Fruit fly (Drosophila melanogaster): ENCODE results near the gene AOX2.

DNA sequence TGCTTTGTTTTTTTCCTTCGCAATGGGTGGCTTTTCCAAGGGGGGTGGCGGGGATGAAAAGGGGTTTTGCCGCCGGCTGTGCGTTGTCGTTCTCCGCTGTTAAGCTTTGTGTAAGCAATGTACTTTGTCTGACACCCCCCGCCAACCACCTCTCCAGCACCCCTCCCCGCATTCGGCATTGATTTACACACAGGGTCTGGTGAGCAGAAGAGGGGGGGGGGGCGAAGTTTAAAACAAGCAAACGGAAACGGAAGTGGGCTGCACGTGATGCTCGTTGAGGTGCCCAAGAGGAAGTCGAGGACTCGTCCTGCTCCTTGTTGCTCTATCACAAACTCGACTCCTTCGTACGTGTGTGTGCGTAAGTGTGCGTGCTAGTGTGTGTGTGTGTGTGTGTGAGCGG is 25.1 kb downstream of the AOX2 start:
- no peak for TF ChIP-seq CG8478 (optimal IDR thresholded peaks at IDR 0.05)
- no peak for TF ChIP-seq CTCF (optimal IDR thresholded peaks at IDR 0.05)
